Fruit fly (Drosophila melanogaster) whole organism, embryonic: Measurements from ENCODE around the gene CG1738.

Experiments
- Awh ChIP-seq: fragments of 200-800 bp; sonication (Bioruptor generic); IDR thresholded peaks from 2 replicates; pipeline ENCODE4, ENCODE4 v1.3.6; 2022; ENCODE audit warnings: missing biosample characterization, missing genetic modification characterization
- CG11085 ChIP-seq: fragments of 200-800 bp; sonication (Bioruptor generic); IDR thresholded peaks from 2 replicates; pipeline ENCODE4 v1.3.6; 2022; ENCODE audit warnings: missing biosample characterization, missing genetic modification characterization
- CG11695 ChIP-seq: fragments of 200-800 bp; sonication (Bioruptor generic); IDR thresholded peaks from 3 replicates; pipeline ENCODE4 v1.3.6; 2022; ENCODE audit warnings: missing biosample characterization, missing genetic modification characterization
- CG15479 ChIP-seq: fragments of 200-800 bp; sonication (Bioruptor generic); optimal IDR thresholded peaks from 3 replicates; lab custom pipeline; 2019; ENCODE audit warnings: missing biosample characterization, mild to moderate bottlenecking, missing genetic modification characterization, moderate library complexity
- CG16863 ChIP-seq: fragments of 200-800 bp; sonication (Bioruptor generic); optimal IDR thresholded peaks from 3 replicates; lab custom pipeline; 2016; ENCODE audit warnings: missing biosample characterization, missing genetic modification characterization
- CG4282 ChIP-seq: fragments of 200-800 bp; sonication (Bioruptor generic); optimal IDR thresholded peaks from 2 replicates; lab custom pipeline; 2016; ENCODE audit warnings: missing biosample characterization, missing genetic modification characterization
- CG6854 ChIP-seq: fragments of 200-800 bp; sonication (Bioruptor generic); optimal IDR thresholded peaks from 3 replicates; lab custom pipeline; 2017; ENCODE audit warnings: missing biosample characterization, mild to moderate bottlenecking, missing genetic modification characterization
- CG8290 ChIP-seq, 3 experiments: fragments of 200-800 bp; sonication (Bioruptor generic); optimal IDR thresholded peaks; 2 replicates each; lab custom pipeline; 2016 to 2019; ENCODE audit warnings: missing biosample characterization in 3 of 3, missing genetic modification characterization in 3 of 3, mild to moderate bottlenecking in 2 of 3, moderate library complexity in 1 of 3
- CHES-1-like ChIP-seq: fragments of 200-800 bp; sonication (Bioruptor generic); optimal IDR thresholded peaks from 2 replicates; lab custom pipeline; 2016; ENCODE audit warnings: missing biosample characterization, missing genetic modification characterization
- CTCF ChIP-seq: fragments of 200-800 bp; sonication (Bioruptor generic); optimal IDR thresholded peaks from 2 replicates; lab custom pipeline; 2017; ENCODE audit warnings: missing biosample characterization, mild to moderate bottlenecking, missing genetic modification characterization, moderate library complexity
- D ChIP-seq, 2 experiments: fragments of 200-800 bp in 1 of 2; fragments of >200 bp in 1 of 2; sonication (Bioruptor generic) in 1 of 2; optimal IDR thresholded peaks; 2 replicates in 1 of 2; 3 replicates in 1 of 2; lab custom pipeline; 2017; ENCODE audit warnings: mild to moderate bottlenecking in 1 of 2, missing biosample characterization in 1 of 2, missing genetic modification characterization in 1 of 2, missing genetic modification reagents in 1 of 2
- Dfd ChIP-seq, 2 experiments: fragments of >200 bp; optimal IDR thresholded peaks; 2 replicates each; lab custom pipeline; 2017; ENCODE audit warnings: missing biosample characterization in 2 of 2, missing genetic modification characterization in 2 of 2
- Dip2 ChIP-seq: fragments of 200-800 bp; sonication (Bioruptor generic); IDR thresholded peaks from 2 replicates; pipeline ENCODE4 v1.3.6; 2022; ENCODE audit warnings: missing biosample characterization, missing genetic modification characterization
- Dp ChIP-seq: fragments of 200-800 bp; sonication (Bioruptor generic); optimal IDR thresholded peaks from 2 replicates; lab custom pipeline; 2018; ENCODE audit warnings: missing biosample characterization, mild to moderate bottlenecking, missing genetic modification characterization, moderate library complexity
- GATAe ChIP-seq: fragments of 200-800 bp; sonication (Bioruptor generic); conservative IDR thresholded peaks from 2 replicates; pipeline ENCODE4 v1.3.6; 2022; ENCODE audit warnings: missing biosample characterization, missing genetic modification characterization
- Hmr ChIP-seq: fragments of 200-800 bp; sonication (Bioruptor generic); optimal IDR thresholded peaks from 3 replicates; lab custom pipeline; 2017; ENCODE audit warnings: mild to moderate bottlenecking, missing biosample characterization, missing genetic modification reagents, missing genetic modification characterization
- Hr39 ChIP-seq: fragments of >200 bp; optimal IDR thresholded peaks from 2 replicates; lab custom pipeline; 2017
- Kr ChIP-seq: fragments of 200-800 bp; sonication (Bioruptor generic); optimal IDR thresholded peaks from 2 replicates; lab custom pipeline; 2017; ENCODE audit warnings: missing biosample characterization, mild to moderate bottlenecking, missing genetic modification characterization
- Med ChIP-seq: fragments of 200-800 bp; sonication (Bioruptor generic); peaks from one replicate; lab custom pipeline; 2016; ENCODE audit warnings: missing biosample characterization, missing genetic modification characterization, mild to moderate bottlenecking, inconsistent platforms, moderate library complexity
- Nf-YC ChIP-seq: fragments of 200-800 bp; optimal IDR thresholded peaks from 3 replicates; lab custom pipeline; 2019; ENCODE audit warnings: missing biosample characterization, mild to moderate bottlenecking, missing genetic modification characterization, moderate library complexity
- Ssrp ChIP-seq: fragments of 200-800 bp; sonication (Bioruptor generic); optimal IDR thresholded peaks from 2 replicates; lab custom pipeline; 2018; ENCODE audit warnings: missing biosample characterization, mild to moderate bottlenecking, missing genetic modification characterization, moderate library complexity
- Stat92E ChIP-seq, 3 experiments: fragments of >200 bp in 2 of 3; fragments of 200-800 bp in 1 of 3; sonication (Bioruptor generic) in 1 of 3; optimal IDR thresholded peaks; 2 replicates each; lab custom pipeline; 2017 to 2019; ENCODE audit warnings: missing biosample characterization in 3 of 3, missing genetic modification characterization in 3 of 3, mild to moderate bottlenecking in 1 of 3, moderate library complexity in 1 of 3
- Tbp ChIP-seq: fragments of >200 bp; optimal IDR thresholded peaks from 2 replicates; lab custom pipeline; 2018; ENCODE audit warnings: missing biosample characterization, missing genetic modification characterization
- Xbp1 ChIP-seq: fragments of 200-800 bp; sonication (Bioruptor generic); optimal IDR thresholded peaks from 3 replicates; lab custom pipeline; 2016; ENCODE audit warnings: missing biosample characterization, mild to moderate bottlenecking, missing genetic modification characterization
- abd-A ChIP-seq: fragments of 200-800 bp; sonication (Bioruptor generic); optimal IDR thresholded peaks from 3 replicates; lab custom pipeline; 2019; ENCODE audit warnings: missing biosample characterization, mild to moderate bottlenecking, missing genetic modification characterization, moderate library complexity
- ara ChIP-seq: fragments of 200-800 bp; sonication (Bioruptor generic); IDR thresholded peaks from 2 replicates; pipeline ENCODE4 v1.3.6; 2022; ENCODE audit warnings: missing biosample characterization, missing genetic modification characterization
- br ChIP-seq: fragments of >200 bp; optimal IDR thresholded peaks from 2 replicates; lab custom pipeline; 2017
- cad ChIP-seq: fragments of >200 bp; optimal IDR thresholded peaks from 2 replicates; lab custom pipeline; 2017; ENCODE audit warnings: missing biosample characterization, missing genetic modification characterization
- cato ChIP-seq: fragments of 200-800 bp; sonication (Bioruptor generic); optimal IDR thresholded peaks from 2 replicates; lab custom pipeline; 2016; ENCODE audit warnings: missing biosample characterization, missing genetic modification characterization, borderline replicate concordance
- dm ChIP-seq: fragments of 200-800 bp; sonication (Bioruptor generic); optimal IDR thresholded peaks from 3 replicates; lab custom pipeline; 2016; ENCODE audit warnings: missing biosample characterization, missing genetic modification characterization
- en ChIP-seq: fragments of 200-800 bp; sonication (Bioruptor generic); optimal IDR thresholded peaks from 2 replicates; lab custom pipeline; 2016; ENCODE audit warnings: missing biosample characterization, missing genetic modification characterization
- gce ChIP-seq: fragments of 200-800 bp; sonication (Bioruptor generic); IDR thresholded peaks from 3 replicates; pipeline ENCODE4 v1.3.6; 2022; ENCODE audit warnings: missing biosample characterization, missing genetic modification characterization
- hbn ChIP-seq: fragments of 200-800 bp; sonication (Bioruptor generic); IDR thresholded peaks from 2 replicates; pipeline ENCODE4 v1.3.6; 2022; ENCODE audit warnings: missing biosample characterization, missing genetic modification characterization; ENCODE audit not compliant: partially characterized antibody
- inv ChIP-seq: fragments of 200-800 bp; sonication (Bioruptor generic); IDR thresholded peaks from 2 replicates; pipeline ENCODE4 v1.3.6; 2022; ENCODE audit warnings: missing biosample characterization, missing genetic modification characterization; ENCODE audit not compliant: partially characterized antibody
- kah ChIP-seq: fragments of 200-800 bp; sonication (Bioruptor generic); optimal IDR thresholded peaks from 2 replicates; lab custom pipeline; 2018; ENCODE audit warnings: missing biosample characterization, mild to moderate bottlenecking, missing genetic modification characterization
- lilli ChIP-seq: fragments of 200-800 bp; sonication (Bioruptor generic); optimal IDR thresholded peaks from 3 replicates; lab custom pipeline; 2016; ENCODE audit warnings: missing biosample characterization, missing genetic modification characterization
- luna ChIP-seq: fragments of 200-800 bp; sonication (Bioruptor generic); optimal IDR thresholded peaks from 2 replicates; lab custom pipeline; 2016; ENCODE audit warnings: missing biosample characterization, missing genetic modification characterization
- nau ChIP-seq: fragments of 200-800 bp; sonication (Bioruptor generic); optimal IDR thresholded peaks from 3 replicates; lab custom pipeline; 2017; ENCODE audit warnings: missing biosample characterization, mild to moderate bottlenecking, missing genetic modification characterization, missing genetic modification reagents
- nom ChIP-seq: fragments of 200-800 bp; sonication (Bioruptor generic); optimal IDR thresholded peaks from 2 replicates; lab custom pipeline; 2017; ENCODE audit warnings: missing biosample characterization, missing genetic modification characterization, mild to moderate bottlenecking, moderate library complexity, missing genetic modification reagents
- pb ChIP-seq: fragments of 200-800 bp; sonication (Bioruptor generic); optimal IDR thresholded peaks from 3 replicates; lab custom pipeline; 2016; ENCODE audit warnings: missing biosample characterization, missing genetic modification characterization
- pita ChIP-seq: fragments of 200-800 bp; sonication (Bioruptor generic); optimal IDR thresholded peaks from 2 replicates; lab custom pipeline; 2017; ENCODE audit warnings: missing biosample characterization, mild to moderate bottlenecking, missing genetic modification characterization
- sens ChIP-seq: fragments of 200-800 bp; sonication (Bioruptor generic); peaks from one replicate; lab custom pipeline; 2016; ENCODE audit warnings: missing biosample characterization, missing genetic modification characterization
- sug ChIP-seq: fragments of 200-800 bp; optimal IDR thresholded peaks from 2 replicates; lab custom pipeline; 2019; ENCODE audit warnings: missing biosample characterization, mild to moderate bottlenecking, missing genetic modification characterization, moderate library complexity
- tll ChIP-seq, 2 experiments: fragments of 200-800 bp in 1 of 2; fragments of >200 bp in 1 of 2; sonication (Bioruptor generic) in 1 of 2; optimal IDR thresholded peaks; 2 replicates each; lab custom pipeline; 2017 to 2019; ENCODE audit warnings: missing biosample characterization in 2 of 2, missing genetic modification characterization in 2 of 2, mild to moderate bottlenecking in 1 of 2, moderate library complexity in 1 of 2
- twi ChIP-seq: fragments of 200-800 bp; optimal IDR thresholded peaks from 2 replicates; lab custom pipeline; 2019; ENCODE audit warnings: missing biosample characterization, mild to moderate bottlenecking, missing genetic modification characterization, moderate library complexity
- usp ChIP-seq: fragments of >200 bp; optimal IDR thresholded peaks from 2 replicates; lab custom pipeline; 2017; ENCODE audit warnings: missing biosample characterization, missing genetic modification characterization
- wdn ChIP-seq: fragments of 200-800 bp; sonication (Bioruptor generic); IDR thresholded peaks from 2 replicates; pipeline ENCODE4 v1.3.6; 2022; ENCODE audit warnings: missing biosample characterization, missing genetic modification characterization
- zen2 ChIP-seq: fragments of 200-800 bp; sonication (Bioruptor generic); IDR thresholded peaks from 3 replicates; pipeline ENCODE4 v1.3.6; 2022; ENCODE audit warnings: missing biosample characterization, missing genetic modification characterization; ENCODE audit not compliant: partially characterized antibody

The CG1738 gene

dm6 chrX:11319916-11320315 lies 28.9 kb upstream of the CG1738 start:
- peak; percentile 67 for TF ChIP-seq CG8290 (GFP tag; optimal IDR thresholded peaks at IDR 0.05; lab: Kevin White, UChicago)
- TF ChIP-seq CG8290 (tag; optimal IDR thresholded peaks at IDR 0.05; lab: Kevin White, UChicago) = no peak
- TF ChIP-seq Dip2 (GFP tag; lab: Robert Waterston, UW) = peak; percentile 20; the same call in 1 of the 2 replicates
- no peak for TF ChIP-seq wdn (GFP tag; lab: Robert Waterston, UW)
- no peak for TF ChIP-seq Stat92E (GFP tag; optimal IDR thresholded peaks at IDR 0.05; lab: Kevin White, UChicago)
- peak; percentile 74 for TF ChIP-seq CTCF (GFP tag; lab: Kevin White, UChicago)
- TF ChIP-seq, all 482 proteins: peak for 3

dm6 chrX:11322257-11322656 lies 26.6 kb upstream of the CG1738 start, which contains the start of gene sisA:
TSS of gene sisA (minus strand) at chrX:11322357.
- TF ChIP-seq zen2 (GFP tag; lab: Robert Waterston, UW) = no peak
- TF ChIP-seq Ssrp (tag; lab: Kevin White, UChicago) = no peak
- no peak for TF ChIP-seq luna
- TF ChIP-seq dm (GFP tag; lab: Kevin White, UChicago) = no peak
- no peak for TF ChIP-seq nau (GFP tag; lab: Kevin White, UChicago)
- peak; percentile 61 for TF ChIP-seq cad (GFP tag; lab: Kevin White, UChicago)

dm6 chrX:11322659-11323058 lies 26.2 kb upstream of the CG1738 start:
- TF ChIP-seq sens (GFP tag; lab: Kevin White, UChicago) (peak; percentile 45), CHES-1-like (no peak), Tbp (no peak), CG15479 (GFP tag; lab: Kevin White, UChicago) (peak; percentile 86), twi (tag; lab: Kevin White, UChicago) (no peak), Nf-YC (no peak), CG4282 (GFP tag; lab: Kevin White, UChicago) (no peak), ara (GFP tag; lab: Robert Waterston, UW) (no peak), cato (GFP tag; lab: Kevin White, UChicago) (no peak), hbn (GFP tag; lab: Robert Waterston, UW) (no peak), pita (GFP tag; lab: Kevin White, UChicago) (no peak), GATAe (GFP tag; lab: Robert Waterston, UW) (no peak), CG11085 (GFP tag; lab: Robert Waterston, UW) (no peak), br (no peak), kah (no peak), lilli (GFP tag; lab: Kevin White, UChicago) (no peak), CG6854 (GFP tag; lab: Kevin White, UChicago) (no peak), Ssrp (tag; lab: Kevin White, UChicago) (no peak), CG11695 (GFP tag; lab: Robert Waterston, UW) (no peak), tll (GFP tag; optimal IDR thresholded peaks at IDR 0.05; lab: Kevin White, UChicago) (peak in 1 of 2 experiments; percentile 95), Hmr (GFP tag; lab: Kevin White, UChicago) (no peak), inv (no peak), gce (GFP tag; lab: Robert Waterston, UW) (no peak), Xbp1 (GFP tag; lab: Kevin White, UChicago) (no peak), D (optimal IDR thresholded peaks at IDR 0.05; lab: Kevin White, UChicago) (peak; percentile 51), D (GFP tag; optimal IDR thresholded peaks at IDR 0.05; lab: Kevin White, UChicago) (no peak), CG16863 (GFP tag; lab: Kevin White, UChicago) (no peak), Awh (GFP tag; lab: Robert Waterston, UW) (no peak), Hr39 (lab: Kevin White, UChicago) (no peak), Dp (GFP tag; lab: Kevin White, UChicago) (no peak), sug (tag; lab: Kevin White, UChicago) (no peak), Kr (GFP tag; lab: Kevin White, UChicago) (peak; percentile 11), luna (no peak), Med (GFP tag; lab: Kevin White, UChicago) (peak; percentile 53), nom (no peak), abd-A (no peak), Dfd (GFP tag; optimal IDR thresholded peaks at IDR 0.05; lab: Kevin White, UChicago) (no peak), usp (GFP tag; lab: Kevin White, UChicago) (no peak), en (GFP tag; lab: Kevin White, UChicago) (no peak), pb (no peak)
